Fruit fly (Drosophila melanogaster): Measurements from ENCODE around the gene RfC3.

The RfC3 gene

dm6 chr2L:10381890-10382450 is 37.0 kb upstream of the RfC3 start, which contains the start of gene CG5096 (continued):
- TF ChIP-seq Hr38 (GFP tag; optimal IDR thresholded peaks at IDR 0.05) (no peak), vri (GFP tag; optimal IDR thresholded peaks at IDR 0.05) (no peak), fd59A (GFP tag; optimal IDR thresholded peaks at IDR 0.05) (no peak), Ets96B (tag; optimal IDR thresholded peaks at IDR 0.05) (peak; percentile 62), dsx (GFP tag; optimal IDR thresholded peaks at IDR 0.05; ENCODE audit: poor library complexity, severe bottlenecking) (peak; percentile 29), eg (GFP tag; IDR thresholded peaks at IDR 0.05) (no peak), CG3919 (GFP tag; optimal IDR thresholded peaks at IDR 0.05) (no peak), Lpt (GFP tag; optimal IDR thresholded peaks at IDR 0.05) (no peak)

dm6 chr2L:10386208-10386805 is 32.7 kb upstream of the RfC3 start, which contains the start of the genes Cdk1 and mRpS7:
Gene Cdk1, minus strand, starts transcription at chr2L:10386262.
Gene mRpS7, plus strand, starts transcription at chr2L:10386662.
- TF ChIP-seq Hr4 (GFP tag; optimal IDR thresholded peaks at IDR 0.05) (peak; percentile 73), fd59A (GFP tag; optimal IDR thresholded peaks at IDR 0.05) (no peak), dsx (GFP tag; optimal IDR thresholded peaks at IDR 0.05; ENCODE audit: poor library complexity, severe bottlenecking) (peak; percentile 57), spab (GFP tag; optimal IDR thresholded peaks at IDR 0.05) (no peak), fd85E (GFP tag; optimal IDR thresholded peaks at IDR 0.05) (no peak), svp (GFP tag) (no peak), Blimp-1 (GFP tag; optimal IDR thresholded peaks at IDR 0.05) (no peak), cyc (GFP tag; optimal IDR thresholded peaks at IDR 0.05) (peak; percentile 72), Ets96B (tag; optimal IDR thresholded peaks at IDR 0.05) (peak; percentile 68), Ets21C (GFP tag; optimal IDR thresholded peaks at IDR 0.05) (peak; percentile 59), CG6163 (GFP tag; IDR thresholded peaks at IDR 0.05) (no peak), fkh (GFP tag; optimal IDR thresholded peaks at IDR 0.05) (no peak), CG10631 (GFP tag; optimal IDR thresholded peaks at IDR 0.05) (peak; percentile 72), Met (GFP tag; optimal IDR thresholded peaks at IDR 0.05) (peak; percentile 72), topi (GFP tag; optimal IDR thresholded peaks at IDR 0.05) (peak; percentile 74), lz (GFP tag; optimal IDR thresholded peaks at IDR 0.05) (peak; percentile 61), CG8632 (GFP tag; optimal IDR thresholded peaks at IDR 0.05) (peak; percentile 51), CG1621 (tag; optimal IDR thresholded peaks at IDR 0.05) (no peak), CG6276 (GFP tag; optimal IDR thresholded peaks at IDR 0.05) (no peak), CG7368 (GFP tag; optimal IDR thresholded peaks at IDR 0.05) (peak; percentile 22), CG32006 (GFP tag; optimal IDR thresholded peaks at IDR 0.05) (no peak), CG8319 (GFP tag; optimal IDR thresholded peaks at IDR 0.05) (no peak), CG31627 (GFP tag; optimal IDR thresholded peaks at IDR 0.05) (peak; percentile 74), CG11762 (GFP tag; optimal IDR thresholded peaks at IDR 0.05; ENCODE audit: insufficient read depth) (peak; percentile 44), eg (GFP tag; IDR thresholded peaks at IDR 0.05) (no peak; the same call in 1 of the 3 replicates), OdsH (GFP tag; optimal IDR thresholded peaks at IDR 0.05) (peak; percentile 78), CG3919 (GFP tag; optimal IDR thresholded peaks at IDR 0.05) (no peak), CG15336 (GFP tag; IDR thresholded peaks at IDR 0.05) (peak; percentile 65), Hr39 (GFP tag; optimal IDR thresholded peaks at IDR 0.05) (peak; percentile 71), Eip78C (GFP tag) (peak; percentile 91), CG8119 (GFP tag; IDR thresholded peaks at IDR 0.05) (peak; percentile 79; the same call in 2 of the 3 replicates), CG34406 (GFP tag; optimal IDR thresholded peaks at IDR 0.05) (peak; percentile 55), CG6792 (GFP tag; optimal IDR thresholded peaks at IDR 0.05) (peak; percentile 53), Eip75B (GFP tag; optimal IDR thresholded peaks at IDR 0.05) (peak; percentile 69), esn (GFP tag; optimal IDR thresholded peaks at IDR 0.05) (peak; percentile 77), CG11294 (GFP tag; IDR thresholded peaks at IDR 0.05) (no peak; the same call in 1 of the 2 replicates), Sox14 (GFP tag; optimal IDR thresholded peaks at IDR 0.05) (peak; percentile 74), net (GFP tag; optimal IDR thresholded peaks at IDR 0.05) (no peak), CG4318 (GFP tag; optimal IDR thresholded peaks at IDR 0.05) (peak; percentile 57), CG6854 (GFP tag; optimal IDR thresholded peaks at IDR 0.05) (no peak), Sox102F (GFP tag; optimal IDR thresholded peaks at IDR 0.05) (no peak), Gug (GFP tag; IDR thresholded peaks at IDR 0.05) (no peak), ss (GFP tag; optimal IDR thresholded peaks at IDR 0.05) (peak in 1 of 2 experiments; percentile 68), acj6 (GFP tag; optimal IDR thresholded peaks at IDR 0.05) (peak; percentile 68), Sox15 (GFP tag; optimal IDR thresholded peaks at IDR 0.05) (peak; percentile 49)
